Fruit fly (Drosophila melanogaster) whole organism, wandering third instar larva: ENCODE results near the gene Jon99Fii.
A peak's percentile ranks its signal among the peaks of the same experiment; 100 is the strongest.

Source experiments
- Abd-B ChIP-seq: fragments of >200 bp; optimal IDR thresholded peaks from 2 replicates; lab custom pipeline; 2017; ENCODE audit warnings: missing biosample characterization, missing genetic modification characterization
- CG32264 ChIP-seq: fragments of 200-800 bp; sonication (Bioruptor generic); optimal IDR thresholded peaks from 2 replicates; lab custom pipeline; 2016; ENCODE audit warnings: missing biosample characterization, missing genetic modification characterization
- CG9705 ChIP-seq: fragments of 200-800 bp; sonication (Bioruptor generic); optimal IDR thresholded peaks from 2 replicates; lab custom pipeline; 2018; ENCODE audit warnings: missing biosample characterization, mild to moderate bottlenecking, missing genetic modification characterization
- CrebA ChIP-seq: fragments of 200-800 bp; sonication (Bioruptor generic); optimal IDR thresholded peaks from 2 replicates; lab custom pipeline; 2016; ENCODE audit warnings: missing biosample characterization, mild to moderate bottlenecking, missing genetic modification characterization, borderline replicate concordance
- Dfd ChIP-seq: fragments of >200 bp; optimal IDR thresholded peaks from 2 replicates; lab custom pipeline; 2017; ENCODE audit warnings: missing biosample characterization, missing genetic modification characterization
- Dif ChIP-seq: fragments of 200-275, 200-300 bp; sonication (Bioruptor generic); optimal IDR thresholded peaks from 2 replicates; lab custom pipeline; 2018; ENCODE audit warnings: missing biosample characterization, missing genetic modification characterization; ENCODE audit not compliant: partially characterized antibody
- GATAd ChIP-seq: sonication (Bioruptor generic); optimal IDR thresholded peaks from 2 replicates; lab custom pipeline; 2016; ENCODE audit warnings: missing biosample characterization, missing genetic modification characterization
- HLH106 ChIP-seq: fragments of 200-800 bp; optimal IDR thresholded peaks from 3 replicates; lab custom pipeline; 2019; ENCODE audit warnings: missing biosample characterization, mild to moderate bottlenecking, missing genetic modification characterization, moderate library complexity
- Hnf4 ChIP-seq: fragments of 200-800 bp; sonication (Bioruptor generic); optimal IDR thresholded peaks from 2 replicates; lab custom pipeline; 2016; ENCODE audit warnings: missing biosample characterization, mild to moderate bottlenecking, missing genetic modification characterization
- Hr78 ChIP-seq: fragments of >200 bp; optimal IDR thresholded peaks from 2 replicates; lab custom pipeline; 2017; ENCODE audit warnings: missing biosample characterization, missing genetic modification characterization
- Jra ChIP-seq: sonication (Bioruptor generic); optimal IDR thresholded peaks from 2 replicates; lab custom pipeline; 2016; ENCODE audit warnings: missing biosample characterization, missing genetic modification characterization
- Mio ChIP-seq: sonication (Bioruptor generic); optimal IDR thresholded peaks from 2 replicates; lab custom pipeline; 2016; ENCODE audit warnings: missing biosample characterization, missing genetic modification characterization
- Myc ChIP-seq: fragments of >200 bp; optimal IDR thresholded peaks from 2 replicates; lab custom pipeline; 2017
- N ChIP-seq: fragments of >200 bp; optimal IDR thresholded peaks from 2 replicates; lab custom pipeline; 2018; ENCODE audit warnings: missing biosample characterization, missing external identifiers, missing genetic modification characterization
- OdsH ChIP-seq: fragments of 200-800 bp; sonication (Bioruptor generic); optimal IDR thresholded peaks from 2 replicates; lab custom pipeline; 2016; ENCODE audit warnings: missing biosample characterization, mild to moderate bottlenecking, missing genetic modification characterization
- Rel ChIP-seq, 2 experiments: fragments of 200-800 bp; sonication (Bioruptor generic) in 1 of 2; optimal IDR thresholded peaks; 2 replicates in 1 of 2; 3 replicates in 1 of 2; lab custom pipeline; 2016 to 2019; ENCODE audit warnings: mild to moderate bottlenecking in 2 of 2, missing biosample characterization in 2 of 2, missing genetic modification characterization in 2 of 2, moderate library complexity in 1 of 2
- Sp1 ChIP-seq: fragments of 200-800 bp; sonication (Bioruptor generic); optimal IDR thresholded peaks from 3 replicates; lab custom pipeline; 2019; ENCODE audit warnings: missing biosample characterization, mild to moderate bottlenecking, missing genetic modification characterization, moderate library complexity
- Vsx2 ChIP-seq: fragments of 200-300, 225-300 bp; sonication (Bioruptor generic); optimal IDR thresholded peaks from 2 replicates; lab custom pipeline; 2018; ENCODE audit warnings: missing biosample characterization, missing genetic modification characterization; ENCODE audit not compliant: partially characterized antibody
- br ChIP-seq: fragments of 200-800 bp; sonication (Bioruptor generic); optimal IDR thresholded peaks from 2 replicates; lab custom pipeline; 2016; ENCODE audit warnings: missing biosample characterization, missing genetic modification characterization
- brk ChIP-seq: fragments of 200-800 bp; sonication (Bioruptor generic); optimal IDR thresholded peaks from 2 replicates; lab custom pipeline; 2016; ENCODE audit warnings: missing biosample characterization, mild to moderate bottlenecking, missing genetic modification characterization
- dl ChIP-seq, 2 experiments: fragments of 175-275, 200-275 bp in 1 of 2; fragments of 200-275 bp in 1 of 2; sonication (Bioruptor generic); optimal IDR thresholded peaks; lab custom pipeline; 2018; ENCODE audit warnings: mild to moderate bottlenecking in 2 of 2, missing biosample characterization in 2 of 2, missing genetic modification characterization in 2 of 2, moderate library complexity in 2 of 2; ENCODE audit not compliant: partially characterized antibody in 2 of 2, insufficient read depth in 1 of 2
- dsf ChIP-seq: sonication (Bioruptor generic); optimal IDR thresholded peaks from 2 replicates; lab custom pipeline; 2016; ENCODE audit warnings: missing biosample characterization, missing genetic modification characterization, borderline replicate concordance
- ey ChIP-seq: fragments of 200-800 bp; sonication (Bioruptor generic); optimal IDR thresholded peaks from 2 replicates; lab custom pipeline; 2016; ENCODE audit warnings: missing biosample characterization, missing genetic modification characterization
- foxo ChIP-seq, 2 experiments: fragments of 200-800 bp; sonication (Bioruptor generic); optimal IDR thresholded peaks; 2 replicates in 1 of 2; 3 replicates in 1 of 2; lab custom pipeline; 2016 to 2017; ENCODE audit warnings: missing biosample characterization in 2 of 2, missing genetic modification characterization in 2 of 2
- fru ChIP-seq: fragments of 200-800 bp; sonication (Bioruptor generic); optimal IDR thresholded peaks from 3 replicates; lab custom pipeline; 2016; ENCODE audit warnings: missing biosample characterization, mild to moderate bottlenecking, missing genetic modification characterization
- h ChIP-seq: fragments of 200-800 bp; sonication (Bioruptor generic); optimal IDR thresholded peaks from 3 replicates; lab custom pipeline; 2016; ENCODE audit warnings: missing biosample characterization, mild to moderate bottlenecking, missing genetic modification characterization
- jim ChIP-seq: fragments of 175-275, 200-325 bp; sonication (Bioruptor generic); optimal IDR thresholded peaks from 2 replicates; lab custom pipeline; 2016; ENCODE audit warnings: missing biosample characterization, mild to moderate bottlenecking, missing genetic modification characterization
- lola ChIP-seq: fragments of >200 bp; optimal IDR thresholded peaks from 2 replicates; lab custom pipeline; 2017; ENCODE audit warnings: missing biosample characterization, missing genetic modification characterization
- pan ChIP-seq: fragments of >200 bp; optimal IDR thresholded peaks from 2 replicates; lab custom pipeline; 2017
- psq ChIP-seq: fragments of 200-800 bp; sonication (Bioruptor generic); optimal IDR thresholded peaks from 3 replicates; lab custom pipeline; 2017; ENCODE audit warnings: missing biosample characterization, mild to moderate bottlenecking, missing genetic modification characterization, moderate library complexity
- rgr ChIP-seq: fragments of 200-800 bp; sonication (Bioruptor generic); optimal IDR thresholded peaks from 3 replicates; lab custom pipeline; 2016; ENCODE audit warnings: missing biosample characterization, mild to moderate bottlenecking, missing genetic modification characterization
- sage ChIP-seq: fragments of 200-800 bp; sonication (Bioruptor generic); optimal IDR thresholded peaks from 2 replicates; lab custom pipeline; 2016; ENCODE audit warnings: missing biosample characterization, mild to moderate bottlenecking, missing genetic modification characterization
- sv ChIP-seq: fragments of 200-800 bp; sonication (Bioruptor generic); optimal IDR thresholded peaks from 3 replicates; lab custom pipeline; 2016; ENCODE audit warnings: missing biosample characterization, missing genetic modification characterization
- tai ChIP-seq: sonication (Bioruptor generic); optimal IDR thresholded peaks from 2 replicates; lab custom pipeline; 2016; ENCODE audit warnings: missing biosample characterization, missing genetic modification characterization
- usp ChIP-seq: fragments of >200 bp; optimal IDR thresholded peaks from 2 replicates; lab custom pipeline; 2017; ENCODE audit warnings: missing biosample characterization, missing genetic modification characterization
- woc ChIP-seq: sonication (Bioruptor generic); optimal IDR thresholded peaks from 2 replicates; lab custom pipeline; 2016; ENCODE audit warnings: missing biosample characterization, mild to moderate bottlenecking, missing genetic modification characterization

Gene Jon99Fii

DNA sequence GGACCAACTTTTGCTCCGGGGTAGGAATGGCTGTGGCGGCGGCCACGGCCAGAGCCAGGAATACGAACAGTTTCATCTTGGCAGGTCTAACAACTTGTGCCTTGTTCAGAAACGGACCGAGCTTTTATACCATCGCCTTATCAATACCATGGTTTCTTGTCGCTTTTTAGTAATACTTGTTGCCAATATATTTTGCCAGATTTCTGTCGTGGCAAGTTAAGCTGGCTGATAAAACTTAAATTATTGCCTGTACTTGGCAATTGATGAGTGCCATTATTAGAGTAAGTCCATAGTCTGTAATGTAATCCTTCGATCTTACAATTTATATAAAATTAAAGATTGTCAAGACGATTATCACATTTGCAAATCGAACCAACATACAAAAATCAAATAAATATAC is at the start of gene Jon99Fii:
Gene Jon99Fii (minus strand): TSS at position 101 of the 400 bp plus-strand sequence.
- TF ChIP-seq usp (no peak), Myc (lab: Kevin White, UChicago) (no peak), psq (GFP tag; lab: Kevin White, UChicago) (no peak), Hnf4 (no peak), Vsx2 (GFP tag; lab: Kevin White, UChicago) (no peak)

- TF ChIP-seq Hr78 (GFP tag; lab: Kevin White, UChicago) (no peak), jim (GFP tag; lab: Kevin White, UChicago) (no peak), usp (no peak), Hnf4 (no peak), woc (GFP tag; lab: Kevin White, UChicago) (no peak), Myc (lab: Kevin White, UChicago) (no peak), lola (GFP tag; lab: Kevin White, UChicago) (no peak), CG32264 (GFP tag; lab: Kevin White, UChicago) (no peak), Rel (GFP tag; optimal IDR thresholded peaks at IDR 0.05; lab: Kevin White, UChicago) (no peak), Rel (tag; optimal IDR thresholded peaks at IDR 0.05; lab: Kevin White, UChicago) (no peak), foxo (GFP tag; optimal IDR thresholded peaks at IDR 0.05; lab: Kevin White, UChicago) (no peak), Dfd (GFP tag; lab: Kevin White, UChicago) (no peak), Mio (no peak), Dif (GFP tag; lab: Kevin White, UChicago) (no peak), brk (no peak), sv (GFP tag; lab: Kevin White, UChicago) (no peak), dsf (GFP tag; lab: Kevin White, UChicago) (no peak), N (no peak)
Measured at dm6 chr3R:30536919-30537318, 49.2 kb upstream of the Jon99Fii start.

DNA sequence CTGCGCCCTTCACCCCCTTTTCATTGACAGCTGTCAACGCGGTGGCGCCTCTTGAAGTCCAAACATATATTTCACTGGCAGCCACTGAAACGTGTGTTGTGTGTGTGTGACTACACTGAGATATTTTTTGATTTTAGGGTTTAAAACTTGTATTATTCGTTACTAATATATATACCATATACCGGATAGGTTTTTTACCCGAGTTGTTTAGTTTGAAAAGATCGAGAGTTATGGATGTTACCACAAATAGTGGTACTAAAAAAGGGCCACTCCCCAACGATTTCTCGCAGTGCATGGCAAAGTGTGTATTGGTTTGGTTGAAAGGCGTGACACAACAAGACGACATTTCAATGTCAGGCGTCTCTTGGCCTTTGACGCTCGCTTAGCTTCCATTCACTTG is 48.7 kb upstream of the Jon99Fii start:
- TF ChIP-seq N (no peak), OdsH (GFP tag; lab: Kevin White, UChicago) (no peak)

dm6 chr3R:30534444-30534843 is 46.7 kb upstream of the Jon99Fii start:
- TF ChIP-seq foxo (GFP tag; optimal IDR thresholded peaks at IDR 0.05; lab: Kevin White, UChicago) (no peak), Rel (GFP tag; optimal IDR thresholded peaks at IDR 0.05; lab: Kevin White, UChicago) (no peak), Rel (tag; optimal IDR thresholded peaks at IDR 0.05; lab: Kevin White, UChicago) (peak; percentile 28), OdsH (GFP tag; lab: Kevin White, UChicago) (no peak)
- TF ChIP-seq, all 38 proteins: peak for 1

DNA sequence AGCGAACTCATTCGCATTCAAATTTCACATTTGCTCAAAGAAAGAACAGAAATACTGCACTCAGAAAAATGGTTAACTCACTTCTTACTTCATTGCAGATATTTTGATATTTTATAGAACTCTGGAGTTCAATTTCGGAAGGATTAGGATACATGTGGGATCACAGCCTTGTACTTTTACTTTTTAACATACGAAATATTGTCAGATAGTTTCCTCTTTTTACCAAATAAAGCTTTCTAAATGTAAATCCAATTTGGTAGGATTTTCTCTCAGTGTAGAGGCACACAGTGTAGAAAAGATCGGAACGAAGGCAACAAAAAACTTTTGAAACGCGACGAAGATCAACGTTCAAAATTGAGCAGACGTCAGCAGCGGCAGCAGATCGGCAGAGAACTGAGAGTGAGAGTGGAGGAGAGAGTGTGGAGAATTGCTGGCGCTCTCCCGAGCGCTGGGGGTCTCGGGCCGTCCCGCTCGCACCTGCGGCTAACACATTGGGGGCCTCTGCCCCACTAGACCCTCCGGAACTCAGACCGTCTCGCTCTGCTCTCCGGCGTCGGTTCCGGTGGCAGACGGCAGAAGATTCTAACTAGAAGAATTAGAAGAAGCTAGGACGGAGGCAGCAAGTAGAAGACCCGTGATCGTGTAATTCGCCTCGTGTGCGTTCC is 44.4 kb upstream of the Jon99Fii start, which contains the start of gene tmod:
Gene tmod (plus strand): TSS at position 619 of the 665 bp plus-strand sequence.
- TF ChIP-seq Rel (GFP tag; optimal IDR thresholded peaks at IDR 0.05; lab: Kevin White, UChicago) (no peak), Rel (tag; optimal IDR thresholded peaks at IDR 0.05; lab: Kevin White, UChicago) (no peak), br (GFP tag; lab: Kevin White, UChicago) (peak; percentile 5), woc (GFP tag; lab: Kevin White, UChicago) (no peak), fru (GFP tag; lab: Kevin White, UChicago) (peak; percentile 10), sv (GFP tag; lab: Kevin White, UChicago) (no peak), usp (no peak), CG32264 (GFP tag; lab: Kevin White, UChicago) (no peak), lola (GFP tag; lab: Kevin White, UChicago) (no peak), OdsH (GFP tag; lab: Kevin White, UChicago) (peak; percentile 4), Hr78 (GFP tag; lab: Kevin White, UChicago) (no peak), pan (lab: Kevin White, UChicago) (no peak), psq (GFP tag; lab: Kevin White, UChicago) (no peak), Myc (lab: Kevin White, UChicago) (no peak), Dfd (GFP tag; lab: Kevin White, UChicago) (no peak), CrebA (GFP tag; lab: Kevin White, UChicago) (no peak), Hnf4 (no peak), CG9705 (GFP tag; lab: Kevin White, UChicago) (no peak), Sp1 (GFP tag; lab: Kevin White, UChicago) (no peak), Mio (no peak), GATAd (no peak), Jra (no peak), brk (no peak), sage (GFP tag; lab: Kevin White, UChicago) (no peak), ey (GFP tag; lab: Kevin White, UChicago) (peak; percentile 24), Abd-B (GFP tag; lab: Kevin White, UChicago) (no peak), N (no peak), dl (GFP tag; optimal IDR thresholded peaks at IDR 0.05; lab: Kevin White, UChicago; ENCODE audit: insufficient read depth in 1 of 2, partially characterized antibody in 2 of 2) (peak in 1 of 2 experiments; percentile 38), jim (GFP tag; lab: Kevin White, UChicago) (no peak), Dif (GFP tag; lab: Kevin White, UChicago) (peak; percentile 56), HLH106 (tag; lab: Kevin White, UChicago) (peak; percentile 28), Vsx2 (GFP tag; lab: Kevin White, UChicago) (no peak), rgr (no peak), dsf (GFP tag; lab: Kevin White, UChicago) (no peak), tai (GFP tag; lab: Kevin White, UChicago) (no peak), foxo (GFP tag; optimal IDR thresholded peaks at IDR 0.05; lab: Kevin White, UChicago) (peak in 1 of 2 experiments; percentile 17), h (GFP tag; lab: Kevin White, UChicago) (peak; percentile 55)
